Fruit fly (Drosophila melanogaster): ENCODE data around the gene salt.

salt gene

DNA sequence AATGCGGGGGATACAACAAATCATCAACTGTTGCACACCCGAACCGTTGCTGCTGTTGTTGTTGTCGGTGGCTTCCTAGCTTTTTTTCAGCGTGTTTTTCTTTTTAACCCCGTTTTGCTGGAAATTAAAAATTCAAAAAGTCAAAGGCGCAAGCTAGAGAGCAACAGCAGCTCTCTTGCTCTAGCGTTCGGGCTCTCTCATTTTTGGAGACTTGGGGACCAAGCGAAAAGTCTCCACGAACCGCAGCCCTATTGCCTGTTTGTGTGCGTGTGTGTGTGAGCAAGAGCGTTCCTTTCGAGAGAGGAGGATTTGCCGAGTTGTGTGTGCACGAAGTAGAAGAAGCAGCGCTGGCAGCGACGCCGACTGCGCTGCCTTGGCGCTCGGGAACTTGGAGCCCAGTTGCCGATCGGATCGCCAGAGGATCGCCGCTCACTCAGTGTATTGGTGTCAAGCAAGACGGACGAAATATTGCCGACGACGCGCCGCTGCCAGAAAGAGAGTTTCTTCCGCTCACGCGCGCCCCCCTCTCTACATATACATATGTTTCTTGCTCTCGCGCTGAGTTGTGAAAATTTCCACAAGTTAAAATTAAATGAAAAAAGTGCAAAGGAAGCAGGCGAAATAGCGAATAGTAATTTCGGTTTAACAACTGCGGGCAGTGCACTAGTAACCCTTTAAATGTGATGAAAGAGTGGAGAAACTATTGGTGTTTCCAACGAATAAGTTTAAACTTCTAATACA, 29.8 kb downstream of the salt start (continued):
- TF ChIP-seq hbn (GFP tag; IDR thresholded peaks at IDR 0.05; ENCODE audit: partially characterized antibody) (no peak), bbx (GFP tag; IDR thresholded peaks at IDR 0.05; ENCODE audit: partially characterized antibody) (0 out of 2 replicates have a peak, but pooled peaks have one; percentile 9), gce (GFP tag; IDR thresholded peaks at IDR 0.05) (no peak), CG12769 (tag; optimal IDR thresholded peaks at IDR 0.05) (peak; percentile 59), CG15011 (GFP tag; optimal IDR thresholded peaks at IDR 0.05) (no peak), sd (tag; optimal IDR thresholded peaks at IDR 0.05) (no peak), Elba2 (GFP tag; optimal IDR thresholded peaks at IDR 0.05) (no peak), MTF-1 (GFP tag; optimal IDR thresholded peaks at IDR 0.05; ENCODE audit: borderline replicate concordance) (no peak), CG43689 (GFP tag; IDR thresholded peaks at IDR 0.05) (no peak), schlank (tag; optimal IDR thresholded peaks at IDR 0.05) (no peak), CG1603 (tag; optimal IDR thresholded peaks at IDR 0.05) (peak; percentile 15), Gsc (GFP tag; IDR thresholded peaks at IDR 0.05) (no peak), CG5245 (GFP tag; optimal IDR thresholded peaks at IDR 0.05) (no peak), tin (GFP tag; optimal IDR thresholded peaks at IDR 0.05) (no peak), cato (GFP tag; optimal IDR thresholded peaks at IDR 0.05; ENCODE audit: borderline replicate concordance) (no peak), trh (GFP tag; optimal IDR thresholded peaks at IDR 0.05) (no peak), Ets65A (GFP tag) (no peak), phol (tag; optimal IDR thresholded peaks at IDR 0.05) (no peak), org-1 (GFP tag; optimal IDR thresholded peaks at IDR 0.05) (no peak), ap (GFP tag; IDR thresholded peaks at IDR 0.05) (no peak), HLHmδ (GFP tag; optimal IDR thresholded peaks at IDR 0.05) (peak; percentile 57), Dfd (GFP tag; optimal IDR thresholded peaks at IDR 0.05) (no peak), bsh (GFP tag; optimal IDR thresholded peaks at IDR 0.05) (peak in 1 of 2 experiments; percentile 37), jumu (GFP tag; optimal IDR thresholded peaks at IDR 0.05) (no peak), CG10267 (tag; optimal IDR thresholded peaks at IDR 0.05) (no peak), lbe (GFP tag; optimal IDR thresholded peaks at IDR 0.05) (no peak), maf-S (GFP tag; optimal IDR thresholded peaks at IDR 0.05) (no peak), Dip3 (GFP tag; optimal IDR thresholded peaks at IDR 0.05) (peak; percentile 21), tgo (GFP tag; IDR thresholded peaks at IDR 0.05) (no peak), dmrt11E (tag; optimal IDR thresholded peaks at IDR 0.05) (no peak), z (GFP tag; IDR thresholded peaks at IDR 0.05) (peak; percentile 52; the same call in 1 of the 3 replicates), CG4854 (GFP tag; optimal IDR thresholded peaks at IDR 0.05) (no peak), Rfx (GFP tag; IDR thresholded peaks at IDR 0.05) (no peak), vnd (GFP tag; IDR thresholded peaks at IDR 0.05; ENCODE audit: partially characterized antibody) (no peak), Ets97D (GFP tag; optimal IDR thresholded peaks at IDR 0.05) (no peak), vfl (GFP tag; optimal IDR thresholded peaks at IDR 0.05) (no peak), CG10462 (GFP tag; optimal IDR thresholded peaks at IDR 0.05) (no peak), Hey (tag; optimal IDR thresholded peaks at IDR 0.05) (no peak), zen2 (GFP tag; IDR thresholded peaks at IDR 0.05; ENCODE audit: partially characterized antibody) (peak; percentile 45; the same call in 1 of the 3 replicates), fru (optimal IDR thresholded peaks at IDR 0.05) (no peak), croc (GFP tag; conservative IDR thresholded peaks at IDR 0.05) (no peak), pfk (GFP tag; optimal IDR thresholded peaks at IDR 0.05) (peak; percentile 13), Scr (GFP tag; IDR thresholded peaks at IDR 0.05; ENCODE audit: partially characterized antibody) (0 out of 2 replicates have a peak, but pooled peaks have one; percentile 36), CkIIα-i1 (GFP tag; IDR thresholded peaks at IDR 0.05) (no peak), onecut (GFP tag; IDR thresholded peaks at IDR 0.05) (0 out of 2 replicates have a peak, but pooled peaks have one; percentile 21), psq (GFP tag; optimal IDR thresholded peaks at IDR 0.05) (no peak), CG12071 (GFP tag; optimal IDR thresholded peaks at IDR 0.05) (peak; percentile 19), CG34224 (GFP tag; IDR thresholded peaks at IDR 0.05; ENCODE audit: partially characterized antibody) (peak; percentile 37; the same call in 1 of the 3 replicates), CG2889 (GFP tag; IDR thresholded peaks at IDR 0.05) (no peak), CG18764 (GFP tag; optimal IDR thresholded peaks at IDR 0.05) (no peak)

Measured in whole organism, embryonic.